Worm (Caenorhabditis elegans) whole organism, early embryonic: Measurements from ENCODE around the gene F59E12.3.

Experiments used
- B0310.2 ChIP-seq: sonication (generic microtip); optimal IDR thresholded peaks from 2 replicates; lab custom pipeline; 2016; ENCODE audit warnings: mild to moderate bottlenecking, missing genetic modification characterization, missing compliant biosample characterization
- F13C5.2 ChIP-seq: sonication (generic microtip); optimal IDR thresholded peaks from 2 replicates; lab custom pipeline; 2017; ENCODE audit warnings: mild to moderate bottlenecking, missing genetic modification characterization, inconsistent platforms, missing compliant biosample characterization
- aly-1 ChIP-seq: sonication (generic microtip); optimal IDR thresholded peaks from 2 replicates; lab custom pipeline; 2016; ENCODE audit warnings: missing genetic modification characterization, missing compliant biosample characterization
- ama-1 ChIP-seq: fragments of 150-350 bp; optimal IDR thresholded peaks from 2 replicates; lab custom pipeline; 2014
- ceh-13 ChIP-seq: fragments of 200-800 bp; sonication (Bioruptor generic); optimal IDR thresholded peaks from 2 replicates; lab custom pipeline; 2018; ENCODE audit warnings: mild to moderate bottlenecking, missing genetic modification characterization, missing compliant biosample characterization
- ceh-36 ChIP-seq: sonication (generic microtip); optimal IDR thresholded peaks from 2 replicates; lab custom pipeline; 2016; ENCODE audit warnings: missing genetic modification characterization, inconsistent platforms, missing compliant biosample characterization
- ets-7 ChIP-seq: sonication (generic microtip); optimal IDR thresholded peaks from 2 replicates; lab custom pipeline; 2016; ENCODE audit warnings: missing genotype, missing genetic modification characterization, missing compliant biosample characterization
- flt-1 ChIP-seq: fragments of 200-800 bp; sonication (Bioruptor generic); IDR thresholded peaks from 2 replicates; pipeline ENCODE4 v1.3.6; 2022; ENCODE audit warnings: missing genetic modification characterization, missing compliant biosample characterization
- hmbx-1 ChIP-seq: sonication (generic microtip); optimal IDR thresholded peaks from 2 replicates; lab custom pipeline; 2016; ENCODE audit warnings: mild to moderate bottlenecking, missing genetic modification characterization, missing compliant biosample characterization
- hmg-4 ChIP-seq: fragments of 200-800 bp; sonication (Bioruptor generic); optimal IDR thresholded peaks from 2 replicates; lab custom pipeline; 2018; ENCODE audit warnings: mild to moderate bottlenecking, missing genetic modification characterization, missing compliant biosample characterization
- hnd-1 ChIP-seq: sonication (generic microtip); optimal IDR thresholded peaks from 2 replicates; lab custom pipeline; 2016; ENCODE audit warnings: missing genetic modification characterization, missing compliant biosample characterization
- pes-1 ChIP-seq: fragments of 200-800 bp; sonication (Bioruptor generic); IDR thresholded peaks from 2 replicates; pipeline ENCODE4 v1.3.6; 2022; ENCODE audit warnings: missing genetic modification reagents, missing genetic modification characterization, missing compliant biosample characterization
- scrt-1 ChIP-seq: fragments of 200-800 bp; sonication (Bioruptor generic); IDR thresholded peaks from 2 replicates; pipeline ENCODE4 v1.3.6; 2022; ENCODE audit warnings: missing genetic modification characterization, missing compliant biosample characterization
- sea-1 ChIP-seq: fragments of 200-800 bp; sonication (Bioruptor generic); conservative IDR thresholded peaks from 2 replicates; pipeline ENCODE4 v1.3.6; 2022; ENCODE audit warnings: missing genetic modification characterization, missing compliant biosample characterization
- tbx-11 ChIP-seq: fragments of 200-800 bp; sonication (Bioruptor generic); IDR thresholded peaks from 2 replicates; pipeline ENCODE4 v1.3.6; 2022; ENCODE audit warnings: missing genetic modification characterization, missing compliant biosample characterization
- tbx-37 ChIP-seq: fragments of 200-800 bp; sonication (Bioruptor generic); conservative IDR thresholded peaks from 2 replicates; pipeline ENCODE4 v1.3.6; 2022; ENCODE audit warnings: missing genetic modification reagents, missing genetic modification characterization, missing compliant biosample characterization
- tra-4 ChIP-seq: sonication (generic microtip); optimal IDR thresholded peaks from 2 replicates; lab custom pipeline; 2017; ENCODE audit warnings: missing genetic modification characterization, missing compliant biosample characterization

F59E12.3 gene

ce11 chrII:5638059-5638458 lies at the start of gene F59E12.3:
TSS of gene F59E12.3 (plus strand) at chrII:5638359.
- TF ChIP-seq F13C5.2 (tag; lab: Kevin White, UChicago): no peak
- TF ChIP-seq hmg-4: no peak
- TF ChIP-seq scrt-1 (GFP tag; lab: Robert Waterston, UW): no peak
- TF ChIP-seq ama-1 (lab: Kevin White, UChicago): no peak
- no peak for TF ChIP-seq sea-1 (GFP tag; lab: Robert Waterston, UW)
- no peak for TF ChIP-seq aly-1 (tag; lab: Kevin White, UChicago)
- TF ChIP-seq flt-1 (GFP tag; lab: Robert Waterston, UW): no peak
- no peak for TF ChIP-seq hmbx-1
- no peak for TF ChIP-seq ceh-36 (tag; lab: Kevin White, UChicago)
- TF ChIP-seq hnd-1: no peak
- TF ChIP-seq tbx-11 (GFP tag; lab: Robert Waterston, UW): no peak
- TF ChIP-seq ceh-13 (GFP tag; lab: Kevin White, UChicago): no peak
- TF ChIP-seq pes-1 (GFP tag; lab: Robert Waterston, UW): no peak
- no peak for TF ChIP-seq B0310.2 (tag; lab: Kevin White, UChicago)
- TF ChIP-seq tbx-37 (GFP tag; lab: Robert Waterston, UW): no peak
- no peak for TF ChIP-seq tra-4
- no peak for TF ChIP-seq ets-7 (tag; lab: Kevin White, UChicago)

ce11 chrII:5589690-5590089 lies 48.5 kb upstream of the F59E12.3 start, which contains the start of gene C17G10.13:
TSS of gene C17G10.13 (minus strand) at chrII:5589790.
- TF ChIP-seq hnd-1 (no peak), ama-1 (lab: Kevin White, UChicago) (no peak), F13C5.2 (tag; lab: Kevin White, UChicago) (no peak), scrt-1 (GFP tag; lab: Robert Waterston, UW) (no peak), ceh-13 (GFP tag; lab: Kevin White, UChicago) (no peak), B0310.2 (tag; lab: Kevin White, UChicago) (no peak), flt-1 (GFP tag; lab: Robert Waterston, UW) (no peak), tbx-11 (GFP tag; lab: Robert Waterston, UW) (no peak), tbx-37 (GFP tag; lab: Robert Waterston, UW) (no peak), hmbx-1 (no peak), aly-1 (tag; lab: Kevin White, UChicago) (no peak), ets-7 (tag; lab: Kevin White, UChicago) (no peak), tra-4 (no peak), hmg-4 (no peak), pes-1 (GFP tag; lab: Robert Waterston, UW) (no peak), sea-1 (GFP tag; lab: Robert Waterston, UW) (no peak), ceh-36 (tag; lab: Kevin White, UChicago) (no peak)

ce11 chrII:5591558-5591957 lies 46.6 kb upstream of the F59E12.3 start:
- TF ChIP-seq tra-4 (no peak), scrt-1 (GFP tag; lab: Robert Waterston, UW) (no peak), ceh-13 (GFP tag; lab: Kevin White, UChicago) (no peak), tbx-37 (GFP tag; lab: Robert Waterston, UW) (no peak), ets-7 (tag; lab: Kevin White, UChicago) (no peak), B0310.2 (tag; lab: Kevin White, UChicago) (no peak), hmbx-1 (no peak), hnd-1 (no peak), sea-1 (GFP tag; lab: Robert Waterston, UW) (no peak), F13C5.2 (tag; lab: Kevin White, UChicago) (no peak), ceh-36 (tag; lab: Kevin White, UChicago) (no peak), aly-1 (tag; lab: Kevin White, UChicago) (no peak)

ce11 chrII:5592857-5593256 lies 45.3 kb upstream of the F59E12.3 start:
- no peak for TF ChIP-seq B0310.2 (tag; lab: Kevin White, UChicago)
- TF ChIP-seq ceh-36 (tag; lab: Kevin White, UChicago): no peak
- TF ChIP-seq sea-1 (GFP tag; lab: Robert Waterston, UW): no peak
- no peak for TF ChIP-seq hmbx-1
- TF ChIP-seq hnd-1: no peak
- TF ChIP-seq hmg-4: no peak
- no peak for TF ChIP-seq flt-1 (GFP tag; lab: Robert Waterston, UW)
- no peak for TF ChIP-seq tbx-11 (GFP tag; lab: Robert Waterston, UW)
- TF ChIP-seq tbx-37 (GFP tag; lab: Robert Waterston, UW): no peak
- TF ChIP-seq tra-4: no peak
- TF ChIP-seq ets-7 (tag; lab: Kevin White, UChicago): no peak
- no peak for TF ChIP-seq aly-1 (tag; lab: Kevin White, UChicago)
- no peak for TF ChIP-seq ama-1 (lab: Kevin White, UChicago)
- no peak for TF ChIP-seq scrt-1 (GFP tag; lab: Robert Waterston, UW)
- TF ChIP-seq pes-1 (GFP tag; lab: Robert Waterston, UW): no peak
- TF ChIP-seq F13C5.2 (tag; lab: Kevin White, UChicago): no peak
- no peak for TF ChIP-seq ceh-13 (GFP tag; lab: Kevin White, UChicago)

- peak; percentile 63 for TF ChIP-seq hmg-4
- no peak for TF ChIP-seq hmbx-1
- TF ChIP-seq tbx-11 (GFP tag; lab: Robert Waterston, UW): no peak
- peak; percentile 75 for TF ChIP-seq F13C5.2 (tag; lab: Kevin White, UChicago)
Measured at ce11 chrII:5593377-5593932, 44.7 kb upstream of the F59E12.3 start, which contains the start of gene cdc-14. TSS of gene cdc-14 (minus strand) at chrII:5593427.

ce11 chrII:5594210-5594764 lies 43.9 kb upstream of the F59E12.3 start, which contains the start of gene ttc-4:
TSS of gene ttc-4 (plus strand) at chrII:5594714.
- TF ChIP-seq tbx-37 (GFP tag; lab: Robert Waterston, UW) (no peak), hmbx-1 (no peak), ceh-13 (GFP tag; lab: Kevin White, UChicago) (no peak), hnd-1 (no peak), ceh-36 (tag; lab: Kevin White, UChicago) (no peak), pes-1 (GFP tag; lab: Robert Waterston, UW) (peak; percentile 56), hmg-4 (no peak), tra-4 (no peak), ets-7 (tag; lab: Kevin White, UChicago) (peak; percentile 19), tbx-11 (GFP tag; lab: Robert Waterston, UW) (no peak), ama-1 (lab: Kevin White, UChicago) (no peak)
